Worm (Caenorhabditis elegans) whole organism, young adult: Measurements from ENCODE around the gene gba-3.

ENCODE experiments used
- B0019.2 ChIP-seq: fragments of 200-800 bp; sonication (Bioruptor generic); conservative IDR thresholded peaks from 2 replicates; pipeline ENCODE4 v1.3.6; 2022; ENCODE audit warnings: missing genetic modification reagents, missing genetic modification characterization, missing compliant biosample characterization
- Y53F4B.3 ChIP-seq: fragments of 200-800 bp; sonication (Bioruptor generic); IDR thresholded peaks from 2 replicates; pipeline ENCODE4 v1.3.6; 2022; ENCODE audit warnings: missing genetic modification reagents, missing genetic modification characterization, missing compliant biosample characterization
- Y67H2A.10 ChIP-seq: fragments of 200-800 bp; sonication (Bioruptor generic); conservative IDR thresholded peaks from 2 replicates; pipeline ENCODE4 v1.3.6; 2022; ENCODE audit warnings: missing genetic modification reagents, missing genetic modification characterization, missing compliant biosample characterization
- ama-1 ChIP-seq, 3 experiments: fragments of 150-350 bp in 1 of 3; sonication (generic microtip) in 2 of 3; optimal IDR thresholded peaks; 2 replicates each; lab custom pipeline; 2014 to 2018; ENCODE audit warnings: missing biosample characterization in 2 of 3, missing genetic modification characterization in 2 of 3, missing genetic modification reagents in 2 of 3
- attf-6 ChIP-seq: fragments of 200-800 bp; sonication (Bioruptor generic); IDR thresholded peaks from 2 replicates; pipeline ENCODE4 v1.3.6; 2022; ENCODE audit warnings: missing genetic modification reagents, missing genetic modification characterization, missing compliant biosample characterization
- ekl-4 ChIP-seq: fragments of 200-800 bp; sonication (Bioruptor generic); IDR thresholded peaks from 2 replicates; pipeline ENCODE4 v1.3.6; 2022; ENCODE audit warnings: missing genetic modification reagents, missing genetic modification characterization, missing compliant biosample characterization
- nhr-27 ChIP-seq: fragments of 200-800 bp; sonication (Bioruptor generic); optimal IDR thresholded peaks from 2 replicates; lab custom pipeline; 2018; ENCODE audit warnings: mild to moderate bottlenecking, missing genetic modification characterization, moderate library complexity, missing compliant biosample characterization
- pha-4 ChIP-seq: fragments of 150-350 bp; sonication (generic microtip); optimal IDR thresholded peaks from 2 replicates; lab custom pipeline; 2014; ENCODE audit warnings: missing biosample characterization, missing genetic modification reagents, missing genetic modification characterization
- snpc-4 ChIP-seq, 5 experiments: fragments of 150-350 bp in 1 of 5; sonication (generic microtip) in 4 of 5; optimal IDR thresholded peaks; 2 replicates each; lab custom pipeline; 2014 to 2018; ENCODE audit warnings: missing genetic modification characterization in 5 of 5, missing biosample characterization in 3 of 5, antibody characterized with exemption in 2 of 5, mild to moderate bottlenecking in 2 of 5, missing compliant biosample characterization in 2 of 5, missing genotype in 2 of 5, moderate library complexity in 2 of 5, missing genetic modification reagents in 1 of 5
- somi-1 ChIP-seq: fragments of 200-800 bp; sonication (Bioruptor generic); optimal IDR thresholded peaks from 2 replicates; lab custom pipeline; 2018; ENCODE audit warnings: mild to moderate bottlenecking, missing genetic modification characterization, missing compliant biosample characterization

- TF ChIP-seq somi-1 (GFP tag; lab: Kevin White, UChicago) (no peak), snpc-4 (GFP tag; optimal IDR thresholded peaks at IDR 0.05; lab: Kevin White, UChicago) (no peak), snpc-4 (tag; optimal IDR thresholded peaks at IDR 0.05; lab: Kevin White, UChicago) (no peak), B0019.2 (GFP tag; lab: Robert Waterston, UW) (no peak), Y53F4B.3 (GFP tag; lab: Robert Waterston, UW) (no peak), Y67H2A.10 (GFP tag; lab: Robert Waterston, UW) (no peak), ama-1 (optimal IDR thresholded peaks at IDR 0.05; lab: Kevin White, UChicago) (no peak), ama-1 (GFP tag; optimal IDR thresholded peaks at IDR 0.05; lab: Kevin White, UChicago) (no peak), nhr-27 (tag; lab: Kevin White, UChicago) (no peak), attf-6 (GFP tag; lab: Robert Waterston, UW) (no peak), ekl-4 (no peak), pha-4 (tag; lab: Kevin White, UChicago) (no peak)
Observed at ce11 chrIV:17435228-17435627, 37.9 kb upstream of the gba-3 start.
